Worm (Caenorhabditis elegans): ENCODE data around the gene srxa-12.

DNA sequence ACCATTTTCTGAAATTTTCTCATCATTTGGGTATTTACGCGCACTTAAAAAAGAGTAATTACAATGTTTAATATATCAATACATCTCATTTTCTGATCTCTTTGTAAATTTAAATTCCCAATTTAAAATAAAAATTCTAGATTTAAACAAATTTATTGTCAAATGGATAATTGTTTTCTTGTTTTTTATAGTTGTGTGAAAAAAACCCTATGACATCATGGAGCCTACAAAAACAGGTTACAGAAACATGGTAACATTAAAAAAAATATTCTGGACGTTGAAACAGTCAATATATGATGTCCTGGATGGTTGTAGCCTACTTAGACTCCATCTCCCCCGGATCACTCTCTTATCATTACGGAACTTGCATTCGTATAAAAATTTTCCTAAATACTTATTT, 37.0 kb upstream of the srxa-12 start, which contains the start of gene spp-12:
- TF ChIP-seq flt-1 (GFP tag; IDR thresholded peaks at IDR 0.05), result no peak
- no peak for TF ChIP-seq ama-1 (optimal IDR thresholded peaks at IDR 0.05)
- no peak for TF ChIP-seq scrt-1 (GFP tag; IDR thresholded peaks at IDR 0.05)
- no peak for TF ChIP-seq B0310.2 (tag; optimal IDR thresholded peaks at IDR 0.05)
- TF ChIP-seq aly-1 (tag; optimal IDR thresholded peaks at IDR 0.05), result no peak
- no peak for TF ChIP-seq sea-1 (GFP tag; conservative IDR thresholded peaks at IDR 0.05)
- no peak for TF ChIP-seq ets-7 (tag; optimal IDR thresholded peaks at IDR 0.05)
- no peak for TF ChIP-seq tbx-37 (GFP tag; conservative IDR thresholded peaks at IDR 0.05)
- no peak for TF ChIP-seq ceh-36 (tag; optimal IDR thresholded peaks at IDR 0.05)
- TF ChIP-seq ceh-13 (GFP tag; optimal IDR thresholded peaks at IDR 0.05), result no peak
- no peak for TF ChIP-seq tra-4 (tag; optimal IDR thresholded peaks at IDR 0.05)
- no peak for TF ChIP-seq F13C5.2 (tag; optimal IDR thresholded peaks at IDR 0.05)

Data from whole organism, early embryonic.